Worm (Caenorhabditis elegans): ENCODE measurements around the gene mrp-3.

DNA sequence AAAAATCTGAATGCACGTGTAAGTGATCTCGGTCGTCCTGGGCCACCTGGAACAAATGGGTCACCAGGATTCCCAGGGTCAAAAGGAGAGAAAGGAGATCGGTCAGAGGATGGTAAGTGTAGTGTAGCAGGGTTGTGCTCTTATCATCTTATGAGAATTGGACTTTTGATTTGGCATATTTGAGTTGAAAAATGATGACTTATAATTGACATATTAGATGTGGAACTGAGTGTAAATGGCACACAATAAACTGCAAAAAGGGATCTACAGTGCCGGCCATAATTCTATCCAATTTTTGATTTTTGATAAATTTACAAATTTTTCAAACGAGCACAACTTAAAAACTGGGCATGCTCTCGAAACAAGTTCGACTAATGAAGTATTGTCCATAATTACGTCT is 5.1 kb upstream of the mrp-3 start:
- TF ChIP-seq skn-1 (tag; optimal IDR thresholded peaks at IDR 0.05) (no peak), ceh-44 (GFP tag; IDR thresholded peaks at IDR 0.05) (no peak), nhr-10 (tag; optimal IDR thresholded peaks at IDR 0.05) (no peak), lin-13 (GFP tag; optimal IDR thresholded peaks at IDR 0.05) (no peak)
